Worm (Caenorhabditis elegans) whole organism, L4/young adult: ENCODE results near the gene Y55F3AR.2.

Experiments
- W03F9.2 ChIP-seq: fragments of 150-350 bp; optimal IDR thresholded peaks from 2 replicates; lab custom pipeline; 2014; ENCODE audit warnings: missing biosample characterization, missing genetic modification characterization
- him-1 ChIP-seq: sonication (generic microtip); optimal IDR thresholded peaks from 2 replicates; lab custom pipeline; 2016; ENCODE audit warnings: missing genotype, missing genetic modification reagents, missing genetic modification characterization, missing compliant biosample characterization

- no peak for TF ChIP-seq W03F9.2 (tag; lab: Kevin White, UChicago)
- TF ChIP-seq him-1 (tag; lab: Kevin White, UChicago), result no peak
Observed at ce11 chrIV:1136658-1137057, 42.3 kb downstream of the Y55F3AR.2 start, which contains the start of gene C44B12.6.
